Fruit fly (Drosophila melanogaster) whole organism, embryonic: ENCODE results near the gene CstF50.

Source experiments
- CG10147 ChIP-seq: fragments of 200-800 bp; sonication (Bioruptor generic); optimal IDR thresholded peaks from 2 replicates; lab custom pipeline; 2019; ENCODE audit warnings: missing biosample characterization, mild to moderate bottlenecking, missing genetic modification characterization, moderate library complexity
- CG10209 ChIP-seq: fragments of 200-800 bp; sonication (Bioruptor generic); optimal IDR thresholded peaks from 3 replicates; lab custom pipeline; 2017; ENCODE audit warnings: missing biosample characterization, mild to moderate bottlenecking, missing genetic modification characterization, missing genetic modification reagents
- CG10274 ChIP-seq: fragments of 200-800 bp; sonication (Bioruptor generic); optimal IDR thresholded peaks from 3 replicates; lab custom pipeline; 2017; ENCODE audit warnings: missing biosample characterization, mild to moderate bottlenecking, missing genetic modification characterization
- CG10543 ChIP-seq: fragments of 200-800 bp; sonication (Bioruptor generic); optimal IDR thresholded peaks from 3 replicates; lab custom pipeline; 2017; ENCODE audit warnings: missing biosample characterization, mild to moderate bottlenecking, missing genetic modification characterization, moderate library complexity
- CG11398 ChIP-seq: fragments of 200-800 bp; sonication (Bioruptor generic); optimal IDR thresholded peaks from 2 replicates; lab custom pipeline; 2016; ENCODE audit warnings: missing biosample characterization, missing genetic modification characterization
- CG12104 ChIP-seq: fragments of 200-800 bp; sonication (Bioruptor generic); optimal IDR thresholded peaks from 3 replicates; lab custom pipeline; 2016; ENCODE audit warnings: missing biosample characterization, missing genetic modification characterization
- CG12299 ChIP-seq: fragments of 200-800 bp; sonication (Bioruptor generic); optimal IDR thresholded peaks from 2 replicates; lab custom pipeline; 2018; ENCODE audit warnings: missing biosample characterization, mild to moderate bottlenecking, missing genetic modification characterization
- CG14014 ChIP-seq: fragments of 200-800 bp; sonication (Bioruptor generic); IDR thresholded peaks from 2 replicates; pipeline ENCODE4 v1.3.6; 2022; ENCODE audit warnings: missing biosample characterization, missing genetic modification characterization
- CG14710 ChIP-seq: fragments of 200-800 bp; sonication (Bioruptor generic); optimal IDR thresholded peaks from 3 replicates; lab custom pipeline; 2019; ENCODE audit warnings: missing biosample characterization, mild to moderate bottlenecking, missing genetic modification characterization, moderate library complexity
- CG18262 ChIP-seq: fragments of 200-800 bp; optimal IDR thresholded peaks from 3 replicates; lab custom pipeline; 2019; ENCODE audit warnings: missing biosample characterization, mild to moderate bottlenecking, missing genetic modification characterization, moderate library complexity
- CG2199 ChIP-seq: fragments of 200-800 bp; sonication (Bioruptor generic); IDR thresholded peaks from 3 replicates; pipeline ENCODE4 v1.3.6; 2022; ENCODE audit warnings: missing biosample characterization, missing genetic modification characterization
- CG31441 ChIP-seq: fragments of 200-800 bp; sonication (Bioruptor generic); IDR thresholded peaks from 2 replicates; pipeline ENCODE4 v1.3.6; 2022; ENCODE audit warnings: missing biosample characterization, missing genetic modification characterization
- CG32532 ChIP-seq: fragments of 200-800 bp; sonication (Bioruptor generic); IDR thresholded peaks from 2 replicates; pipeline ENCODE4 v1.3.6; 2022; ENCODE audit warnings: missing biosample characterization, missing genetic modification characterization
- CG7271 ChIP-seq: fragments of 200-800 bp; sonication (Bioruptor generic); optimal IDR thresholded peaks from 2 replicates; lab custom pipeline; 2018; ENCODE audit warnings: missing biosample characterization, mild to moderate bottlenecking, missing genetic modification characterization, moderate library complexity
- Dad ChIP-seq: fragments of 200-800 bp; sonication (Bioruptor generic); optimal IDR thresholded peaks from 3 replicates; lab custom pipeline; 2016; ENCODE audit warnings: missing biosample characterization, missing genetic modification characterization
- Doc3 ChIP-seq: fragments of 200-800 bp; sonication (Bioruptor generic); IDR thresholded peaks from 3 replicates; pipeline ENCODE4 v1.3.6; 2022; ENCODE audit warnings: missing biosample characterization, missing genetic modification characterization; ENCODE audit not compliant: partially characterized antibody
- E2f1 ChIP-seq: fragments of 200-800 bp; sonication (Bioruptor generic); IDR thresholded peaks from 2 replicates; pipeline ENCODE4 v1.3.6; 2022; ENCODE audit warnings: missing biosample characterization, missing genetic modification characterization
- ERR ChIP-seq: fragments of 200-800 bp; sonication (Bioruptor generic); optimal IDR thresholded peaks from 2 replicates; lab custom pipeline; 2016; ENCODE audit warnings: missing biosample characterization, missing genetic modification characterization
- Elba2 ChIP-seq: fragments of 200-800 bp; sonication (Bioruptor generic); optimal IDR thresholded peaks from 3 replicates; lab custom pipeline; 2016; ENCODE audit warnings: missing biosample characterization, missing genetic modification characterization
- GATAe ChIP-seq: fragments of 200-800 bp; sonication (Bioruptor generic); conservative IDR thresholded peaks from 2 replicates; pipeline ENCODE4 v1.3.6; 2022; ENCODE audit warnings: missing biosample characterization, missing genetic modification characterization
- Lim3 ChIP-seq: fragments of 200-800 bp; sonication (Bioruptor generic); IDR thresholded peaks from 2 replicates; pipeline ENCODE4 v1.3.6; 2022; ENCODE audit warnings: missing biosample characterization, missing genetic modification characterization
- MESR4 ChIP-seq: fragments of 200-800 bp; sonication (Bioruptor generic); optimal IDR thresholded peaks from 2 replicates; lab custom pipeline; 2018; ENCODE audit warnings: missing biosample characterization, mild to moderate bottlenecking, missing genetic modification characterization, moderate library complexity
- Mes4 ChIP-seq: fragments of 200-800 bp; sonication (Bioruptor generic); optimal IDR thresholded peaks from 2 replicates; lab custom pipeline; 2016; ENCODE audit warnings: missing biosample characterization, missing genetic modification characterization
- NfI ChIP-seq: fragments of 200-800 bp; sonication (Bioruptor generic); optimal IDR thresholded peaks from 3 replicates; lab custom pipeline; 2018; ENCODE audit warnings: missing biosample characterization, mild to moderate bottlenecking, missing genetic modification characterization, moderate library complexity
- Sox100B ChIP-seq: fragments of 200-800 bp; sonication (Bioruptor generic); optimal IDR thresholded peaks from 3 replicates; lab custom pipeline; 2018; ENCODE audit warnings: missing biosample characterization, mild to moderate bottlenecking, missing genetic modification characterization
- Stat92E ChIP-seq, 3 experiments: fragments of >200 bp in 2 of 3; fragments of 200-800 bp in 1 of 3; sonication (Bioruptor generic) in 1 of 3; optimal IDR thresholded peaks; 2 replicates each; lab custom pipeline; 2017 to 2019; ENCODE audit warnings: missing biosample characterization in 3 of 3, missing genetic modification characterization in 3 of 3, mild to moderate bottlenecking in 1 of 3, moderate library complexity in 1 of 3
- Taf1 ChIP-seq: fragments of 200-800 bp; sonication (Bioruptor generic); IDR thresholded peaks from 2 replicates; pipeline ENCODE4 v1.3.6; 2022; ENCODE audit warnings: missing biosample characterization, missing genetic modification characterization
- Tbp ChIP-seq: fragments of >200 bp; optimal IDR thresholded peaks from 2 replicates; lab custom pipeline; 2018; ENCODE audit warnings: missing biosample characterization, missing genetic modification characterization
- ase ChIP-seq: fragments of 200-800 bp; sonication (Bioruptor generic); IDR thresholded peaks from 3 replicates; pipeline ENCODE4 v1.3.6; 2022; ENCODE audit warnings: missing biosample characterization, missing genetic modification characterization
- ash1 ChIP-seq: fragments of 200-800 bp; sonication (Bioruptor generic); optimal IDR thresholded peaks from 2 replicates; lab custom pipeline; 2018; ENCODE audit warnings: missing biosample characterization, mild to moderate bottlenecking, missing genetic modification characterization
- cad ChIP-seq: fragments of >200 bp; optimal IDR thresholded peaks from 2 replicates; lab custom pipeline; 2017; ENCODE audit warnings: missing biosample characterization, missing genetic modification characterization
- cg ChIP-seq: fragments of 200-800 bp; sonication (Bioruptor generic); optimal IDR thresholded peaks from 3 replicates; lab custom pipeline; 2019; ENCODE audit warnings: missing biosample characterization, mild to moderate bottlenecking, missing genetic modification characterization, moderate library complexity
- fd96Cb ChIP-seq: fragments of 200-800 bp; sonication (Bioruptor generic); optimal IDR thresholded peaks from 2 replicates; lab custom pipeline; 2018; ENCODE audit warnings: missing biosample characterization, mild to moderate bottlenecking, missing genetic modification characterization, moderate library complexity
- gcm2 ChIP-seq: fragments of 200-800 bp; sonication (Bioruptor generic); optimal IDR thresholded peaks from 2 replicates; lab custom pipeline; 2016; ENCODE audit warnings: missing biosample characterization, missing genetic modification characterization
- grau ChIP-seq: fragments of 200-800 bp; optimal IDR thresholded peaks from 3 replicates; lab custom pipeline; 2019; ENCODE audit warnings: missing biosample characterization, mild to moderate bottlenecking, missing genetic modification characterization, moderate library complexity
- gro ChIP-seq: fragments of 200-800 bp; sonication (Bioruptor generic); optimal IDR thresholded peaks from 2 replicates; lab custom pipeline; 2016; ENCODE audit warnings: missing biosample characterization, missing genetic modification characterization
- gsb-n ChIP-seq: fragments of 200-800 bp; sonication (Bioruptor generic); optimal IDR thresholded peaks from 3 replicates; lab custom pipeline; 2018; ENCODE audit warnings: missing biosample characterization, mild to moderate bottlenecking, missing genetic modification characterization
- her ChIP-seq: fragments of 200-800 bp; sonication (Bioruptor generic); optimal IDR thresholded peaks from 2 replicates; lab custom pipeline; 2016; ENCODE audit warnings: missing biosample characterization, missing genetic modification characterization
- klu ChIP-seq: fragments of 200-800 bp; sonication (Bioruptor generic); IDR thresholded peaks from 2 replicates; pipeline ENCODE4 v1.3.6; 2022; ENCODE audit warnings: missing biosample characterization, missing genetic modification characterization
- mam ChIP-seq: fragments of 200-800 bp; sonication (Bioruptor generic); optimal IDR thresholded peaks from 3 replicates; lab custom pipeline; 2016; ENCODE audit warnings: missing biosample characterization, missing genetic modification characterization
- mld ChIP-seq: fragments of 200-800 bp; sonication (Bioruptor generic); IDR thresholded peaks from 3 replicates; pipeline ENCODE4 v1.3.6; 2022; ENCODE audit warnings: missing biosample characterization, missing genetic modification characterization; ENCODE audit not compliant: partially characterized antibody
- nerfin-2 ChIP-seq: fragments of 200-800 bp; sonication (Bioruptor generic); IDR thresholded peaks from 2 replicates; pipeline ENCODE4 v1.3.6; 2022; ENCODE audit warnings: missing biosample characterization, missing genetic modification characterization; ENCODE audit not compliant: partially characterized antibody
- peb ChIP-seq: fragments of 200-800 bp; sonication (Bioruptor generic); IDR thresholded peaks from 2 replicates; pipeline ENCODE4 v1.3.6; 2022; ENCODE audit warnings: missing biosample characterization, missing genetic modification characterization
- seq ChIP-seq: fragments of 200-800 bp; sonication (Bioruptor generic); IDR thresholded peaks from 2 replicates; pipeline ENCODE4 v1.3.6; 2022; ENCODE audit warnings: missing biosample characterization, missing genetic modification characterization
- sna ChIP-seq: fragments of 200-800 bp; sonication (Bioruptor generic); IDR thresholded peaks from 2 replicates; pipeline ENCODE4 v1.3.6; 2022; ENCODE audit warnings: missing biosample characterization, missing genetic modification characterization; ENCODE audit not compliant: partially characterized antibody
- sob ChIP-seq: fragments of 200-800 bp; sonication (Bioruptor generic); IDR thresholded peaks from 2 replicates; pipeline ENCODE4 v1.3.6; 2022; ENCODE audit warnings: missing biosample characterization, missing genetic modification characterization
- tio ChIP-seq: fragments of 200-800 bp; sonication (Bioruptor generic); optimal IDR thresholded peaks from 2 replicates; lab custom pipeline; 2017; ENCODE audit warnings: missing biosample characterization, missing genetic modification characterization, inconsistent platforms
- trem ChIP-seq: fragments of 200-800 bp; optimal IDR thresholded peaks from 3 replicates; lab custom pipeline; 2019; ENCODE audit warnings: missing biosample characterization, mild to moderate bottlenecking, missing genetic modification characterization, moderate library complexity
- vfl ChIP-seq: fragments of 200-800 bp; sonication (Bioruptor generic); optimal IDR thresholded peaks from 2 replicates; lab custom pipeline; 2016; ENCODE audit warnings: missing biosample characterization, missing genetic modification characterization

The CstF50 gene

DNA sequence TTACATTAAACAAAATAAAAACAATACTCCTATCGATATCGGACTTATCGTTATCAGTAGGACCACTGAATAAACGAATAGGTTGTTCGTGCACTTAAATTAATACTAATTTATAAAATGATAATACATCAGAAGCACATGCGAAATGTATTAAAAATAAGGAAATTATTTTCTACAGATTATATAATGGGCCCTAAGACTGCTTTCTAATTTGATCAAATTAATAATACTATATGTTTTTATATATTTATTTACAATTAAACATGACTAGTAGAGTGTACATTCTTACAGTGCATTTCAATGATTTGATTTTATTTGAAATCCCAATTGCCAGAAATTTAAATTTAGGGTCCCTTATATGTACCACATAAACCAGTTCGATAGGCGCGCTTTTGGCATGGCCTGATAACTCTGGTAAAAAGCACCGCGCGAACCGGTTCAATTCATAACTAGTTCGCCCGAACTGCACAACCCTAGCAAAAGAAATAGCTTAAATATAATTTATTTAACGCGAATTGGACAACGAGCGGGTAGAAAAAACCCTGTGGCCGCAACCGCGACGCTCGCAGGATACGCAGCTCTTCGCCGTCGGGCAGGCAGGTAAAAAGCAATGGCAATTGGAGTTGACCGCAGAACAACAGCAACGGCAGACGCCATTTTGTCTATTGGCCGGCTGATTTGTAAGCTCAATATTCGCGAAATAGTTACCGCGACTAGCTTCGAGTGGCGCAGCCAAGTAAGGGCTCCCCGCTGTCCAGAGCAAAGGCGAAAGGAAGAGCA, 40.0 kb upstream of the CstF50 start, which contains the start of the genes CG2126 and faf (continued):
- TF ChIP-seq her (GFP tag; lab: Kevin White, UChicago), result peak; percentile 38
- peak; percentile 79 for TF ChIP-seq grau
- TF ChIP-seq Tbp (GFP tag; lab: Kevin White, UChicago), result no peak
- TF ChIP-seq CG10543, result peak; percentile 83
- TF ChIP-seq gcm2 (GFP tag; lab: Kevin White, UChicago), result no peak
- no peak for TF ChIP-seq ERR (GFP tag; lab: Kevin White, UChicago)
- TF ChIP-seq CG7271 (tag; lab: Kevin White, UChicago), result peak; percentile 46
- peak; percentile 57 for TF ChIP-seq Taf1 (GFP tag; lab: Robert Waterston, UW)
- peak; percentile 82 for TF ChIP-seq CG14014 (GFP tag; lab: Robert Waterston, UW)
- peak; percentile 48 for TF ChIP-seq gro
- no peak for TF ChIP-seq CG10274 (GFP tag; lab: Kevin White, UChicago)
- TF ChIP-seq CG32532 (GFP tag; lab: Robert Waterston, UW), result peak; percentile 82
- TF ChIP-seq CG14710, result peak; percentile 86
- TF ChIP-seq GATAe, result 0 out of 2 replicates have a peak, but pooled peaks have one; percentile 16
- peak; percentile 78 for TF ChIP-seq NfI (GFP tag; lab: Kevin White, UChicago)
- TF ChIP-seq sna, result no peak
- peak; percentile 73 for TF ChIP-seq CG10209 (GFP tag; lab: Kevin White, UChicago)
- TF ChIP-seq Stat92E (GFP tag; optimal IDR thresholded peaks at IDR 0.05; lab: Kevin White, UChicago), result no peak
- TF ChIP-seq E2f1 (GFP tag; lab: Robert Waterston, UW), result peak; percentile 66
- no peak for TF ChIP-seq peb (GFP tag; lab: Robert Waterston, UW)
- no peak for TF ChIP-seq CG2199 (GFP tag; lab: Robert Waterston, UW)
- peak; percentile 65 for TF ChIP-seq Elba2
- peak; percentile 67 for TF ChIP-seq gsb-n (tag; lab: Kevin White, UChicago)
- TF ChIP-seq seq (GFP tag; lab: Robert Waterston, UW), result peak; percentile 58
- TF ChIP-seq CG31441 (GFP tag; lab: Robert Waterston, UW), result peak; percentile 86
- no peak; the same call in 1 of the 2 replicates for TF ChIP-seq nerfin-2
- peak; percentile 75 for TF ChIP-seq CG12104 (GFP tag; lab: Kevin White, UChicago)
- TF ChIP-seq CG10147 (GFP tag; lab: Kevin White, UChicago), result peak; percentile 60
- peak; percentile 63; the same call in 1 of the 2 replicates for TF ChIP-seq klu (GFP tag; lab: Robert Waterston, UW)
- peak; percentile 64 for TF ChIP-seq sob (GFP tag; lab: Robert Waterston, UW)
- TF ChIP-seq vfl (GFP tag; lab: Kevin White, UChicago), result peak; percentile 54
- no peak for TF ChIP-seq cg
- TF ChIP-seq CG18262 (tag; lab: Kevin White, UChicago), result peak; percentile 87
- TF ChIP-seq fd96Cb, result peak; percentile 67
- peak; percentile 74 for TF ChIP-seq mam (GFP tag; lab: Kevin White, UChicago)
- TF ChIP-seq CG12299 (tag; lab: Kevin White, UChicago), result peak; percentile 70
- TF ChIP-seq CG11398 (GFP tag; lab: Kevin White, UChicago), result no peak
- TF ChIP-seq Mes4 (GFP tag; lab: Kevin White, UChicago), result no peak
- peak; percentile 72; the same call in 1 of the 3 replicates for TF ChIP-seq ase (GFP tag; lab: Robert Waterston, UW)
- TF ChIP-seq Lim3, result no peak
- TF ChIP-seq trem (tag; lab: Kevin White, UChicago), result peak; percentile 80
- no peak for TF ChIP-seq mld (GFP tag; lab: Robert Waterston, UW)
- no peak for TF ChIP-seq cad (GFP tag; lab: Kevin White, UChicago)
- peak; percentile 24 for TF ChIP-seq MESR4 (GFP tag; lab: Kevin White, UChicago)
- 0 out of 3 replicates have a peak, but pooled peaks have one; percentile 45 for TF ChIP-seq Doc3 (GFP tag; lab: Robert Waterston, UW)
- TF ChIP-seq tio, result no peak
- TF ChIP-seq ash1 (GFP tag; lab: Kevin White, UChicago), result no peak
- TF ChIP-seq Sox100B (GFP tag; lab: Kevin White, UChicago), result peak; percentile 78
- TF ChIP-seq Dad (GFP tag; lab: Kevin White, UChicago), result peak; percentile 5
